Fruit fly (Drosophila melanogaster) whole organism, embryonic: ENCODE measurements around the gene nxf2.

Source experiments
- Adf1 ChIP-seq: fragments of 200-800 bp; sonication (Bioruptor generic); IDR thresholded peaks from 2 replicates; pipeline ENCODE4 v1.3.6; 2022; ENCODE audit warnings: missing biosample characterization, missing genetic modification characterization
- Bgb ChIP-seq: fragments of 200-800 bp; sonication (Bioruptor generic); IDR thresholded peaks from 2 replicates; pipeline ENCODE4 v1.3.6; 2022; ENCODE audit warnings: missing biosample characterization, missing genetic modification characterization; ENCODE audit not compliant: partially characterized antibody
- CG11696 ChIP-seq: fragments of 200-800 bp; sonication (Bioruptor generic); IDR thresholded peaks from 2 replicates; pipeline ENCODE4 v1.3.6; 2022; ENCODE audit warnings: missing biosample characterization, missing genetic modification characterization
- CG12155 ChIP-seq: fragments of 200-800 bp; sonication (Bioruptor generic); optimal IDR thresholded peaks from 3 replicates; lab custom pipeline; 2016; ENCODE audit warnings: missing biosample characterization, missing genetic modification characterization
- CG14710 ChIP-seq: fragments of 200-800 bp; sonication (Bioruptor generic); optimal IDR thresholded peaks from 3 replicates; lab custom pipeline; 2019; ENCODE audit warnings: missing biosample characterization, mild to moderate bottlenecking, missing genetic modification characterization, moderate library complexity
- CG14860 ChIP-seq: fragments of 200-800 bp; sonication (Bioruptor generic); IDR thresholded peaks from 3 replicates; pipeline ENCODE4 v1.3.6; 2022; ENCODE audit warnings: missing biosample characterization, missing genetic modification characterization; ENCODE audit not compliant: partially characterized antibody
- CG1602 ChIP-seq: fragments of 200-800 bp; sonication (Bioruptor generic); optimal IDR thresholded peaks from 3 replicates; lab custom pipeline; 2016; ENCODE audit warnings: missing biosample characterization, missing genetic modification characterization
- CG1647 ChIP-seq: fragments of 200-800 bp; sonication (Bioruptor generic); optimal IDR thresholded peaks from 3 replicates; lab custom pipeline; 2016; ENCODE audit warnings: missing biosample characterization, missing genetic modification characterization
- CG16813 ChIP-seq: fragments of 200-800 bp; sonication (Bioruptor generic); IDR thresholded peaks from 3 replicates; pipeline ENCODE4 v1.3.6; 2022; ENCODE audit warnings: missing biosample characterization, missing genetic modification characterization; ENCODE audit not compliant: partially characterized antibody
- CG16863 ChIP-seq: fragments of 200-800 bp; sonication (Bioruptor generic); optimal IDR thresholded peaks from 3 replicates; lab custom pipeline; 2016; ENCODE audit warnings: missing biosample characterization, missing genetic modification characterization
- CG17829 ChIP-seq: fragments of 200-800 bp; optimal IDR thresholded peaks from 2 replicates; lab custom pipeline; 2019; ENCODE audit warnings: missing biosample characterization, mild to moderate bottlenecking, missing genetic modification characterization, moderate library complexity
- CG1832 ChIP-seq: fragments of 200-800 bp; sonication (Bioruptor generic); optimal IDR thresholded peaks from 2 replicates; lab custom pipeline; 2017; ENCODE audit warnings: missing biosample characterization, mild to moderate bottlenecking, missing genetic modification characterization, inconsistent platforms
- CG2116 ChIP-seq: fragments of 200-800 bp; sonication (Bioruptor generic); optimal IDR thresholded peaks from 3 replicates; lab custom pipeline; 2018; ENCODE audit warnings: missing biosample characterization, mild to moderate bottlenecking, missing genetic modification characterization
- CG30403 ChIP-seq: fragments of 200-800 bp; sonication (Bioruptor generic); optimal IDR thresholded peaks from 3 replicates; lab custom pipeline; 2016; ENCODE audit warnings: missing biosample characterization, missing genetic modification characterization
- CG4617 ChIP-seq: fragments of 200-800 bp; sonication (Bioruptor generic); optimal IDR thresholded peaks from 3 replicates; lab custom pipeline; 2016; ENCODE audit warnings: missing biosample characterization, missing genetic modification characterization, borderline replicate concordance
- CG9215 ChIP-seq: fragments of 200-800 bp; sonication (Bioruptor generic); IDR thresholded peaks from 2 replicates; pipeline ENCODE4 v1.3.6; 2022; ENCODE audit warnings: missing biosample characterization, missing genetic modification characterization
- CG9437 ChIP-seq: fragments of 200-800 bp; sonication (Bioruptor generic); optimal IDR thresholded peaks from 2 replicates; lab custom pipeline; 2018; ENCODE audit warnings: missing biosample characterization, mild to moderate bottlenecking, missing genetic modification characterization
- CTCF ChIP-seq: fragments of 200-800 bp; sonication (Bioruptor generic); optimal IDR thresholded peaks from 2 replicates; lab custom pipeline; 2017; ENCODE audit warnings: missing biosample characterization, mild to moderate bottlenecking, missing genetic modification characterization, moderate library complexity
- CkIIα-i1 ChIP-seq: fragments of 200-800 bp; sonication (Bioruptor generic); IDR thresholded peaks from 2 replicates; pipeline ENCODE4 v1.3.6; 2022; ENCODE audit warnings: missing biosample characterization, missing genetic modification characterization
- Dbx ChIP-seq: fragments of 200-800 bp; sonication (Bioruptor generic); IDR thresholded peaks from 3 replicates; pipeline ENCODE4 v1.3.6; 2022; ENCODE audit warnings: missing biosample characterization, missing genetic modification characterization
- Dll ChIP-seq: fragments of 200-800 bp; sonication (Bioruptor generic); IDR thresholded peaks from 4 replicates; pipeline ENCODE4 v1.3.6; 2022; ENCODE audit warnings: missing biosample characterization, missing genetic modification characterization; ENCODE audit not compliant: partially characterized antibody
- Dref ChIP-seq: fragments of 200-800 bp; sonication (Bioruptor generic); IDR thresholded peaks from 2 replicates; pipeline ENCODE4 v1.3.6; 2022; ENCODE audit warnings: missing biosample characterization, missing genetic modification characterization
- Gug ChIP-seq: fragments of 200-800 bp; sonication (Bioruptor generic); IDR thresholded peaks from 4 replicates; pipeline ENCODE4 v1.3.6; 2022; ENCODE audit warnings: missing biosample characterization, missing genetic modification characterization
- Hey ChIP-seq: fragments of 200-800 bp; sonication (Bioruptor generic); optimal IDR thresholded peaks from 3 replicates; lab custom pipeline; 2018; ENCODE audit warnings: missing biosample characterization, mild to moderate bottlenecking, missing genetic modification characterization
- Hr78 ChIP-seq, 2 experiments: fragments of 200-800 bp in 1 of 2; fragments of >200 bp in 1 of 2; sonication (Bioruptor generic) in 1 of 2; optimal IDR thresholded peaks; 2 replicates each; lab custom pipeline; 2017 to 2019; ENCODE audit warnings: missing biosample characterization in 2 of 2, missing genetic modification characterization in 2 of 2, mild to moderate bottlenecking in 1 of 2, moderate library complexity in 1 of 2
- Neu2 ChIP-seq: fragments of 200-800 bp; sonication (Bioruptor generic); optimal IDR thresholded peaks from 3 replicates; lab custom pipeline; 2016; ENCODE audit warnings: missing biosample characterization, missing genetic modification characterization, borderline replicate concordance
- Opbp ChIP-seq: fragments of 200-800 bp; sonication (Bioruptor generic); IDR thresholded peaks from 3 replicates; pipeline ENCODE4 v1.3.6; 2022; ENCODE audit warnings: missing biosample characterization, missing genetic modification characterization; ENCODE audit not compliant: partially characterized antibody
- Ptx1 ChIP-seq: fragments of 200-800 bp; sonication (Bioruptor generic); IDR thresholded peaks from 2 replicates; pipeline ENCODE4 v1.3.6; 2022; ENCODE audit warnings: missing biosample characterization, missing genetic modification characterization
- YL-1 ChIP-seq: fragments of 200-800 bp; sonication (Bioruptor generic); optimal IDR thresholded peaks from 3 replicates; lab custom pipeline; 2017; ENCODE audit warnings: missing biosample characterization, mild to moderate bottlenecking, missing genetic modification characterization
- bbx ChIP-seq: fragments of 200-800 bp; sonication (Bioruptor generic); IDR thresholded peaks from 2 replicates; pipeline ENCODE4 v1.3.6; 2022; ENCODE audit warnings: missing biosample characterization, missing genetic modification characterization; ENCODE audit not compliant: partially characterized antibody
- chinmo ChIP-seq: fragments of 200-800 bp; sonication (Bioruptor generic); IDR thresholded peaks from 4 replicates; pipeline ENCODE4 v1.3.6; 2022; ENCODE audit warnings: missing biosample characterization, missing genetic modification characterization; ENCODE audit not compliant: partially characterized antibody
- croc ChIP-seq: fragments of 200-800 bp; sonication (Bioruptor generic); conservative IDR thresholded peaks from 3 replicates; pipeline ENCODE4 v1.3.6; 2022; ENCODE audit warnings: missing biosample characterization, missing genetic modification characterization
- dysf ChIP-seq: fragments of 200-800 bp; sonication (Bioruptor generic); IDR thresholded peaks from 3 replicates; pipeline ENCODE4 v1.3.6; 2022; ENCODE audit warnings: missing biosample characterization, missing genetic modification characterization
- gem ChIP-seq: fragments of 200-800 bp; sonication (Bioruptor generic); optimal IDR thresholded peaks from 2 replicates; lab custom pipeline; 2019; ENCODE audit warnings: missing biosample characterization, mild to moderate bottlenecking, missing genetic modification characterization, moderate library complexity
- grn ChIP-seq: fragments of 200-800 bp; sonication (Bioruptor generic); optimal IDR thresholded peaks from 3 replicates; lab custom pipeline; 2017; ENCODE audit warnings: missing biosample characterization, missing genetic modification characterization
- inv ChIP-seq: fragments of 200-800 bp; sonication (Bioruptor generic); IDR thresholded peaks from 2 replicates; pipeline ENCODE4 v1.3.6; 2022; ENCODE audit warnings: missing biosample characterization, missing genetic modification characterization; ENCODE audit not compliant: partially characterized antibody
- jigr1 ChIP-seq: fragments of 200-800 bp; sonication (Bioruptor generic); IDR thresholded peaks from 3 replicates; pipeline ENCODE4 v1.3.6; 2022; ENCODE audit warnings: missing biosample characterization, missing genetic modification characterization
- ken ChIP-seq: fragments of 200-800 bp; sonication (Bioruptor generic); IDR thresholded peaks from 3 replicates; pipeline ENCODE4 v1.3.6; 2022; ENCODE audit warnings: missing biosample characterization, missing genetic modification characterization
- knrl ChIP-seq: fragments of 200-800 bp; sonication (Bioruptor generic); IDR thresholded peaks from 3 replicates; pipeline ENCODE4 v1.3.6; 2022; ENCODE audit warnings: missing biosample characterization, missing genetic modification characterization; ENCODE audit not compliant: partially characterized antibody
- lov ChIP-seq, 2 experiments: fragments of 200-800 bp in 1 of 2; fragments of >200 bp in 1 of 2; sonication (Bioruptor generic) in 1 of 2; IDR thresholded peaks in 1 of 2; optimal IDR thresholded peaks in 1 of 2; 2 replicates in 1 of 2; 3 replicates in 1 of 2; pipeline versions ENCODE4 v1.3.6 to Lab custom; 2017 to 2022; ENCODE audit warnings: missing biosample characterization in 1 of 2, missing genetic modification characterization in 1 of 2
- phol ChIP-seq: fragments of 200-800 bp; sonication (Bioruptor generic); optimal IDR thresholded peaks from 3 replicates; lab custom pipeline; 2018; ENCODE audit warnings: missing biosample characterization, mild to moderate bottlenecking, missing genetic modification characterization, moderate library complexity
- stwl ChIP-seq: fragments of 200-800 bp; sonication (Bioruptor generic); optimal IDR thresholded peaks from 3 replicates; lab custom pipeline; 2018; ENCODE audit warnings: missing biosample characterization, mild to moderate bottlenecking, missing genetic modification characterization, moderate library complexity
- sug ChIP-seq: fragments of 200-800 bp; optimal IDR thresholded peaks from 2 replicates; lab custom pipeline; 2019; ENCODE audit warnings: missing biosample characterization, mild to moderate bottlenecking, missing genetic modification characterization, moderate library complexity
- trem ChIP-seq: fragments of 200-800 bp; optimal IDR thresholded peaks from 3 replicates; lab custom pipeline; 2019; ENCODE audit warnings: missing biosample characterization, mild to moderate bottlenecking, missing genetic modification characterization, moderate library complexity
- ttk ChIP-seq: fragments of 200-800 bp; sonication (Bioruptor generic); IDR thresholded peaks from 2 replicates; pipeline ENCODE4 v2.1.2; 2022; ENCODE audit warnings: missing biosample characterization, missing genetic modification characterization
- unpg ChIP-seq: fragments of 200-800 bp; sonication (Bioruptor generic); optimal IDR thresholded peaks from 3 replicates; lab custom pipeline; 2018; ENCODE audit warnings: missing biosample characterization, mild to moderate bottlenecking, missing genetic modification characterization, moderate library complexity

nxf2 gene

DNA sequence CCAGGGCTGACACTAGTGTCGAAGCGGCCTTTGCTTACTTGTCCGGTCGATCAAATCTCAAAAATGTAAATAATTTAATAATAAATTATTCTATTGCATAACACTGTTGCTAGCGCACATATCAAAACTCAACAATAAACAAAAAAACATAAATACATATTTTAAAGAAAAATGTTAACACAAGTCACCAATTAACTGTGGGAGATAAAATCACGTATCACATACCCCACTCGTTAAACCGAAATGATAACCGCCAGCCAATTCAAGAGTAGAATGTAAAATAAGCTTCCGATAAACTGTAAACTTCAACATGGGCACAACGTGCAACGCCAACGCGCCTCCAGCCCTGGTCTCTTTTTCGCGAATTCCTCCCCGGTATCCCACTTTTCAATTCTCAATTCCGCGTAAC lies 22.6 kb upstream of the nxf2 start, which contains the start of gene Arts (continued):
- TF ChIP-seq Gug (GFP tag; lab: Robert Waterston, UW) = peak; percentile 12; the same call in 1 of the 4 replicates
- TF ChIP-seq lov (optimal IDR thresholded peaks at IDR 0.05; lab: Kevin White, UChicago) = no peak
- TF ChIP-seq lov (GFP tag; IDR thresholded peaks at IDR 0.05; lab: Robert Waterston, UW) = no peak
- peak; percentile 65 for TF ChIP-seq sug (tag; lab: Kevin White, UChicago)
- peak; percentile 45 for TF ChIP-seq gem (tag; lab: Kevin White, UChicago)
- peak; percentile 24 for TF ChIP-seq CG17829
- TF ChIP-seq grn (GFP tag; lab: Kevin White, UChicago) = peak; percentile 29

DNA sequence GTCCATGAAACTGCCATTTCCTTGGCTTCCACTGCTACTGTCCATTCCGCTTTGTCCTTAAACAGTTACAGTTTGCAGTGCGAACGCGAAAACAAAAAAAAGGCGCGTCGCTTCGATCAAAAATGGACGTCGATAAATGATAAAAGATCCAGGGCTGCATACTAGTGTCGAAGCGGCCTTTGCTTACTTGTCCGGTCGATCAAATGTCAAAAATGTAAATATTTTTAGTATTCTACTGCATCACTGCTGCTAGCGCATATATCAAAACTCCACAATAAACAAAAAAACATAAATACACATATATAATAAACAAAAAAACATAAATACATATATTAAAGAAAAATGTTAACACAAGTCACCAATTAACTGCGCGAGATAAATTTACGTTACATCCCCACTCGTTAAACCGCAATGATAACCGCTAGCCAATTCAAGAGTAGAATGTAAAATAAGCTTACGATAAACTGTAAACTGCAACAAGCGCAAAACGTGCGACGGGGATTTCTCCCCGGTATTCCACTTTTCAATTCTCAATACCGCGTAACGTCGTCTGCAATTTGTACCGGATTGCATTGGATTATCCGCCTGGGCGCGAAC lies 14.9 kb upstream of the nxf2 start, which contains the start of the genes spd-2 and Apl:
Gene spd-2 (minus strand): TSS at position 93 of the 597 bp plus-strand sequence.
Gene Apl (plus strand): TSS at position 260 of the 597 bp plus-strand sequence.
- no peak for TF ChIP-seq CG1647
- no peak for TF ChIP-seq Neu2 (GFP tag; lab: Kevin White, UChicago)
- no peak for TF ChIP-seq CG30403
- peak; percentile 55 for TF ChIP-seq CG2116
- TF ChIP-seq CG12155 (GFP tag; lab: Kevin White, UChicago) = peak; percentile 11
- no peak for TF ChIP-seq croc (GFP tag; lab: Robert Waterston, UW)
- TF ChIP-seq stwl (tag; lab: Kevin White, UChicago) = peak; percentile 27
- peak; percentile 81 for TF ChIP-seq CG9437
- peak; percentile 71; the same call in 2 of the 3 replicates for TF ChIP-seq CG14860 (GFP tag; lab: Robert Waterston, UW)
- peak; percentile 19 for TF ChIP-seq trem (tag; lab: Kevin White, UChicago)
- TF ChIP-seq ttk = no peak
- peak; percentile 82; the same call in 1 of the 4 replicates for TF ChIP-seq chinmo (GFP tag; lab: Robert Waterston, UW)
- TF ChIP-seq Dbx (GFP tag; lab: Robert Waterston, UW) = no peak
- peak; percentile 19; the same call in 1 of the 2 replicates for TF ChIP-seq inv
- no peak for TF ChIP-seq lov (optimal IDR thresholded peaks at IDR 0.05; lab: Kevin White, UChicago)
- no peak for TF ChIP-seq lov (GFP tag; IDR thresholded peaks at IDR 0.05; lab: Robert Waterston, UW)
- no peak for TF ChIP-seq unpg
- no peak for TF ChIP-seq Hey (tag; lab: Kevin White, UChicago)
- TF ChIP-seq Dref (GFP tag; lab: Robert Waterston, UW) = peak; percentile 64
- TF ChIP-seq Hr78 (GFP tag; optimal IDR thresholded peaks at IDR 0.05; lab: Kevin White, UChicago) = no peak
- TF ChIP-seq CG4617 (GFP tag; lab: Kevin White, UChicago) = peak; percentile 4
- peak; percentile 20 for TF ChIP-seq YL-1 (GFP tag; lab: Kevin White, UChicago)
- peak; percentile 59 for TF ChIP-seq knrl (GFP tag; lab: Robert Waterston, UW)
- TF ChIP-seq phol (tag; lab: Kevin White, UChicago) = peak; percentile 90
- TF ChIP-seq bbx (GFP tag; lab: Robert Waterston, UW) = 0 out of 2 replicates have a peak, but pooled peaks have one; percentile 39
- no peak for TF ChIP-seq CG16863 (GFP tag; lab: Kevin White, UChicago)
- TF ChIP-seq Opbp (GFP tag; lab: Robert Waterston, UW) = no peak
- TF ChIP-seq Ptx1 (GFP tag; lab: Robert Waterston, UW) = no peak
- TF ChIP-seq ken (GFP tag; lab: Robert Waterston, UW) = no peak
- TF ChIP-seq dysf = no peak
- no peak for TF ChIP-seq gem (tag; lab: Kevin White, UChicago)
- peak; percentile 38; the same call in 1 of the 4 replicates for TF ChIP-seq Dll (GFP tag; lab: Robert Waterston, UW)
- no peak for TF ChIP-seq Adf1 (GFP tag; lab: Robert Waterston, UW)
- peak; percentile 60 for TF ChIP-seq Bgb
- TF ChIP-seq CkIIα-i1 = no peak
- no peak for TF ChIP-seq CG1832
- no peak for TF ChIP-seq CG9215
- peak; percentile 68 for TF ChIP-seq CTCF (GFP tag; lab: Kevin White, UChicago)
- no peak for TF ChIP-seq jigr1 (GFP tag; lab: Robert Waterston, UW)
- no peak for TF ChIP-seq CG11696 (GFP tag; lab: Robert Waterston, UW)
- TF ChIP-seq CG16813 (GFP tag; lab: Robert Waterston, UW) = peak; percentile 61
- no peak for TF ChIP-seq CG1602 (GFP tag; lab: Kevin White, UChicago)
- TF ChIP-seq CG14710 (tag; lab: Kevin White, UChicago) = peak; percentile 36
